Fruit fly (Drosophila melanogaster) whole organism, prepupa: ENCODE results near the gene Cyp12a4.

Experiments used
- Blimp-1 ChIP-seq: fragments of 200-800 bp; sonication (Bioruptor generic); optimal IDR thresholded peaks from 3 replicates; lab custom pipeline; 2017; ENCODE audit warnings: missing biosample characterization, missing genetic modification characterization, mild to moderate bottlenecking, moderate library complexity, missing genetic modification reagents
- CG10669 ChIP-seq: fragments of 200-800 bp; sonication (Bioruptor generic); optimal IDR thresholded peaks from 3 replicates; lab custom pipeline; 2018; ENCODE audit warnings: missing biosample characterization, mild to moderate bottlenecking, missing genetic modification characterization, moderate library complexity
- CG11762 ChIP-seq: fragments of 200-800 bp; sonication (Bioruptor generic); optimal IDR thresholded peaks from 3 replicates; lab custom pipeline; 2016; ENCODE audit warnings: missing biosample characterization, missing genetic modification characterization; ENCODE audit not compliant: insufficient read depth
- CG11902 ChIP-seq: fragments of 200-800 bp; sonication (Bioruptor generic); optimal IDR thresholded peaks from 3 replicates; lab custom pipeline; 2016; ENCODE audit warnings: missing biosample characterization, missing genetic modification characterization
- CG15336 ChIP-seq: fragments of 200-800 bp; sonication (Bioruptor generic); IDR thresholded peaks from 2 replicates; pipeline ENCODE4 v1.3.6; 2022; ENCODE audit warnings: missing biosample characterization, missing genetic modification characterization
- CG1621 ChIP-seq: fragments of 200-800 bp; sonication (Bioruptor generic); optimal IDR thresholded peaks from 3 replicates; lab custom pipeline; 2018; ENCODE audit warnings: missing biosample characterization, mild to moderate bottlenecking, missing genetic modification characterization
- CG16779 ChIP-seq: fragments of 200-800 bp; sonication (Bioruptor generic); optimal IDR thresholded peaks from 3 replicates; lab custom pipeline; 2017; ENCODE audit warnings: missing biosample characterization, mild to moderate bottlenecking, missing genetic modification characterization
- CG3032 ChIP-seq: fragments of 200-800 bp; optimal IDR thresholded peaks from 2 replicates; lab custom pipeline; 2019; ENCODE audit warnings: missing biosample characterization, mild to moderate bottlenecking, missing genetic modification characterization, moderate library complexity
- CG32006 ChIP-seq: fragments of 200-800 bp; sonication (Bioruptor generic); optimal IDR thresholded peaks from 3 replicates; lab custom pipeline; 2017; ENCODE audit warnings: missing biosample characterization, mild to moderate bottlenecking, missing genetic modification characterization
- CG34406 ChIP-seq: fragments of 200-800 bp; sonication (Bioruptor generic); optimal IDR thresholded peaks from 3 replicates; lab custom pipeline; 2016; ENCODE audit warnings: missing biosample characterization, missing genetic modification characterization
- CG3919 ChIP-seq: fragments of 200-800 bp; sonication (Bioruptor generic); optimal IDR thresholded peaks from 3 replicates; lab custom pipeline; 2016; ENCODE audit warnings: missing biosample characterization, missing genetic modification characterization
- CG6163 ChIP-seq: fragments of 200-800 bp; sonication (Bioruptor generic); IDR thresholded peaks from 3 replicates; pipeline ENCODE4 v1.3.6; 2022; ENCODE audit warnings: missing biosample characterization, missing genetic modification characterization
- CG6276 ChIP-seq: fragments of 200-800 bp; sonication (Bioruptor generic); optimal IDR thresholded peaks from 2 replicates; lab custom pipeline; 2017; ENCODE audit warnings: missing biosample characterization, mild to moderate bottlenecking, missing genetic modification characterization
- CG6808 ChIP-seq: fragments of 200-800 bp; sonication (Bioruptor generic); optimal IDR thresholded peaks from 3 replicates; lab custom pipeline; 2017; ENCODE audit warnings: missing biosample characterization, missing genetic modification characterization, mild to moderate bottlenecking, moderate library complexity, missing genetic modification reagents
- CG6854 ChIP-seq: fragments of 200-800 bp; sonication (Bioruptor generic); optimal IDR thresholded peaks from 2 replicates; lab custom pipeline; 2017; ENCODE audit warnings: missing biosample characterization, mild to moderate bottlenecking, missing genetic modification characterization
- CG7368 ChIP-seq: fragments of 200-800 bp; sonication (Bioruptor generic); optimal IDR thresholded peaks from 3 replicates; lab custom pipeline; 2016; ENCODE audit warnings: missing biosample characterization, missing genetic modification characterization
- CG8119 ChIP-seq: fragments of 200-800 bp; sonication (Bioruptor generic); IDR thresholded peaks from 3 replicates; pipeline ENCODE4 v1.3.6; 2022; ENCODE audit warnings: missing biosample characterization, missing genetic modification characterization
- CG8319 ChIP-seq: fragments of 200-800 bp; sonication (Bioruptor generic); optimal IDR thresholded peaks from 3 replicates; lab custom pipeline; 2016; ENCODE audit warnings: missing biosample characterization, missing genetic modification characterization
- CG8632 ChIP-seq: fragments of 200-800 bp; sonication (Bioruptor generic); optimal IDR thresholded peaks from 3 replicates; lab custom pipeline; 2016; ENCODE audit warnings: missing biosample characterization, missing genetic modification characterization
- CG9139 ChIP-seq: fragments of 200-800 bp; sonication (Bioruptor generic); optimal IDR thresholded peaks from 3 replicates; lab custom pipeline; 2017; ENCODE audit warnings: missing biosample characterization, mild to moderate bottlenecking, missing genetic modification characterization
- Eip75B ChIP-seq: fragments of 200-800 bp; sonication (Bioruptor generic); optimal IDR thresholded peaks from 3 replicates; lab custom pipeline; 2016; ENCODE audit warnings: missing biosample characterization, missing genetic modification characterization
- Eip78C ChIP-seq: fragments of 200-800 bp; sonication (Bioruptor generic); peaks from one replicate; lab custom pipeline; 2016; ENCODE audit warnings: missing biosample characterization, missing genetic modification characterization
- Eip93F ChIP-seq: fragments of 200-800 bp; sonication (Bioruptor generic); optimal IDR thresholded peaks from 2 replicates; lab custom pipeline; 2016; ENCODE audit warnings: missing biosample characterization, mild to moderate bottlenecking, missing genetic modification characterization
- Ets21C ChIP-seq: fragments of 200-800 bp; sonication (Bioruptor generic); optimal IDR thresholded peaks from 3 replicates; lab custom pipeline; 2016; ENCODE audit warnings: missing biosample characterization, missing genetic modification characterization
- Gug ChIP-seq: fragments of 200-800 bp; sonication (Bioruptor generic); IDR thresholded peaks from 2 replicates; pipeline ENCODE4 v1.3.6; 2022; ENCODE audit warnings: missing biosample characterization, missing genetic modification characterization
- Hr38 ChIP-seq: sonication (Bioruptor generic); optimal IDR thresholded peaks from 2 replicates; lab custom pipeline; 2016; ENCODE audit warnings: missing biosample characterization, missing genetic modification characterization
- Hr39 ChIP-seq: fragments of 200-800 bp; sonication (Bioruptor generic); optimal IDR thresholded peaks from 2 replicates; lab custom pipeline; 2016; ENCODE audit warnings: missing biosample characterization, missing genetic modification characterization
- Hr4 ChIP-seq: fragments of 200-800 bp; sonication (Bioruptor generic); optimal IDR thresholded peaks from 3 replicates; lab custom pipeline; 2016; ENCODE audit warnings: missing biosample characterization, missing genetic modification characterization
- Lpt ChIP-seq: fragments of 200-800 bp; sonication (Bioruptor generic); optimal IDR thresholded peaks from 3 replicates; lab custom pipeline; 2016; ENCODE audit warnings: missing biosample characterization, missing genetic modification characterization
- Met ChIP-seq: fragments of 200-800 bp; sonication (Bioruptor generic); optimal IDR thresholded peaks from 3 replicates; lab custom pipeline; 2016; ENCODE audit warnings: missing biosample characterization, missing genetic modification characterization
- Smox ChIP-seq: fragments of 200-800 bp; sonication (Bioruptor generic); optimal IDR thresholded peaks from 3 replicates; lab custom pipeline; 2016; ENCODE audit warnings: missing biosample characterization, missing genetic modification characterization
- Sox14 ChIP-seq: fragments of 200-800 bp; sonication (Bioruptor generic); optimal IDR thresholded peaks from 3 replicates; lab custom pipeline; 2016; ENCODE audit warnings: missing biosample characterization, missing genetic modification characterization
- Sox15 ChIP-seq: fragments of 200-800 bp; sonication (Bioruptor generic); optimal IDR thresholded peaks from 3 replicates; lab custom pipeline; 2016; ENCODE audit warnings: missing biosample characterization, missing genetic modification characterization
- acj6 ChIP-seq: fragments of 200-800 bp; sonication (Bioruptor generic); optimal IDR thresholded peaks from 3 replicates; lab custom pipeline; 2016; ENCODE audit warnings: missing biosample characterization, missing genetic modification characterization
- dac ChIP-seq: fragments of 200-800 bp; sonication (Bioruptor generic); optimal IDR thresholded peaks from 2 replicates; lab custom pipeline; 2017; ENCODE audit warnings: missing biosample characterization, mild to moderate bottlenecking, missing genetic modification characterization
- dsx ChIP-seq: fragments of 200-800 bp; optimal IDR thresholded peaks from 3 replicates; lab custom pipeline; 2019; ENCODE audit warnings: missing biosample characterization, mild to moderate bottlenecking, missing genetic modification characterization, moderate library complexity; ENCODE audit not compliant: poor library complexity, severe bottlenecking
- eg ChIP-seq: fragments of 200-800 bp; sonication (Bioruptor generic); IDR thresholded peaks from 3 replicates; pipeline ENCODE4 v1.3.6; 2022; ENCODE audit warnings: missing biosample characterization, missing genetic modification characterization
- esn ChIP-seq: fragments of 200-800 bp; sonication (Bioruptor generic); optimal IDR thresholded peaks from 2 replicates; lab custom pipeline; 2016; ENCODE audit warnings: missing biosample characterization, mild to moderate bottlenecking, missing genetic modification characterization, moderate library complexity
- fd59A ChIP-seq: fragments of 200-800 bp; sonication (Bioruptor generic); optimal IDR thresholded peaks from 2 replicates; lab custom pipeline; 2017; ENCODE audit warnings: missing biosample characterization, mild to moderate bottlenecking, missing genetic modification characterization, missing genetic modification reagents
- fkh ChIP-seq: fragments of 200-800 bp; sonication (Bioruptor generic); optimal IDR thresholded peaks from 3 replicates; lab custom pipeline; 2017; ENCODE audit warnings: missing biosample characterization, mild to moderate bottlenecking, missing genetic modification characterization, moderate library complexity
- lz ChIP-seq: fragments of 200-800 bp; sonication (Bioruptor generic); optimal IDR thresholded peaks from 3 replicates; lab custom pipeline; 2016; ENCODE audit warnings: missing biosample characterization, missing genetic modification characterization
- net ChIP-seq: fragments of 200-800 bp; sonication (Bioruptor generic); optimal IDR thresholded peaks from 3 replicates; lab custom pipeline; 2016; ENCODE audit warnings: missing biosample characterization, missing genetic modification characterization
- pdm3 ChIP-seq: fragments of 200-800 bp; sonication (Bioruptor generic); optimal IDR thresholded peaks from 3 replicates; lab custom pipeline; 2016; ENCODE audit warnings: missing biosample characterization, missing genetic modification characterization
- svp ChIP-seq: fragments of 200-800 bp; sonication (Bioruptor generic); peaks from one replicate; lab custom pipeline; 2016; ENCODE audit warnings: missing biosample characterization, missing genetic modification characterization
- vri ChIP-seq: fragments of 200-800 bp; sonication (Bioruptor generic); optimal IDR thresholded peaks from 3 replicates; lab custom pipeline; 2016; ENCODE audit warnings: missing biosample characterization, mild to moderate bottlenecking, missing genetic modification characterization

Gene Cyp12a4

dm6 chr3R:19162135-19162616, 27.2 kb downstream of the Cyp12a4 start, which contains the start of the genes CG42359 and Nsun5 (continued):
- TF ChIP-seq Ets21C (GFP tag; lab: Kevin White, UChicago) (peak; percentile 78), CG1621 (peak; percentile 62), fd59A (GFP tag; lab: Kevin White, UChicago) (peak; percentile 23), Met (GFP tag; lab: Kevin White, UChicago) (peak; percentile 80), CG6276 (GFP tag; lab: Kevin White, UChicago) (no peak), Eip75B (GFP tag; lab: Kevin White, UChicago) (peak; percentile 83), CG9139 (no peak), CG11762 (peak; percentile 71), Hr39 (peak; percentile 89), CG3919 (GFP tag; lab: Kevin White, UChicago) (peak; percentile 87), CG8319 (GFP tag; lab: Kevin White, UChicago) (peak; percentile 56), esn (peak; percentile 86), CG6163 (GFP tag; lab: Robert Waterston, UW) (peak; percentile 90; the same call in 2 of the 3 replicates), CG32006 (GFP tag; lab: Kevin White, UChicago) (peak; percentile 75), CG34406 (GFP tag; lab: Kevin White, UChicago) (peak; percentile 56), Smox (GFP tag; lab: Kevin White, UChicago) (peak; percentile 80)

DNA sequence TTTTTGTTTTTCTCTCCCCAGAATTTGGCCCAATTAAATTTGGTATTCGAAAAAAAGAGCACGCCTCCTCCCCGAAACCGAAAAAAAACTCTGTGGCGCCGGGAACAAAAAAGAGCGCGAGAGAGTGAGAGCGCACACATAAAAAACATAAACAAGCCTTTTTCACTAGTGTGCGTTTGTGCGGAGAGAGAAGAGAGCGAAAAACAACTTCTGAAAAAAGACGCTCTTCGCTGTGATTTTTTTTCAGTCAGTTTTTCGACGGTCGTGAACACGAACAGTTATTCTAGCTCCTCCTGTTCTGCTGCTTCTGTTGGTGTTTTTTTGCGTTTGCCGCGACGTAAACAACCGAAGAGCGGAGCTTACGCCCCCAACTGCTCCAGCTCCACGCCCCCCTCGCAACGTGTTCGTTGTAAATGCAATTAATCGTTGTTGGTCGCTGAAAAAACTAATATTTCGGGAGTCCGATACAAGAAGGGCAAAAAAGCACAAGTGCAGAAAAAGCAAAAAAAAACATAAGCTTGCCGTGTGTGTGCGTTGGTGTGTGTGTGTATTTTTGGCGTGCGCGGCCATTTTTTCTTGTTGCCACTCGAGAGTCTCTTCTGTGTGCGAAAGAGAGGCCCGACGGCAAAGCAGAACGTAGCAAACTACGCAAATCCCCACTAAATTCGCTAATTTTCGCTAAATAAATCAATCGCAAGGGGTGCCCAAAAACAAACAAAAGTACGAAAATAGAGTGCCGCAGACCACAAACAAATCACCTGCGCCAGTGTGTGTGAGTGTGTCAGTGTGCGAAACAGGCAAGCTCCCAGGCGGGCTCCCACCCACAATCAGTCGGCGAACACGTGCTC, 29.2 kb downstream of the Cyp12a4 start, which contains the start of gene sqz:
TSS of gene sqz (plus strand) at position 240 of the 848 bp plus-strand sequence.
- peak; percentile 72 for TF ChIP-seq CG10669
- peak; percentile 84 for TF ChIP-seq dsx
- peak; percentile 47 for TF ChIP-seq CG34406 (GFP tag; lab: Kevin White, UChicago)
- TF ChIP-seq CG6854 (GFP tag; lab: Kevin White, UChicago), result peak; percentile 87
- no peak for TF ChIP-seq CG11902 (GFP tag; lab: Kevin White, UChicago)
- TF ChIP-seq pdm3 (GFP tag; lab: Kevin White, UChicago), result peak; percentile 0
- TF ChIP-seq Smox (GFP tag; lab: Kevin White, UChicago), result no peak
- peak; percentile 52 for TF ChIP-seq fd59A (GFP tag; lab: Kevin White, UChicago)
- TF ChIP-seq esn, result peak; percentile 50
- TF ChIP-seq CG3919 (GFP tag; lab: Kevin White, UChicago), result peak; percentile 63
- TF ChIP-seq Gug (GFP tag; lab: Robert Waterston, UW), result peak; percentile 44; the same call in 1 of the 2 replicates
- peak; percentile 73; the same call in 1 of the 2 replicates for TF ChIP-seq CG15336 (GFP tag; lab: Robert Waterston, UW)
- TF ChIP-seq CG7368 (GFP tag; lab: Kevin White, UChicago), result peak; percentile 38
- peak; percentile 72 for TF ChIP-seq CG3032
- TF ChIP-seq dac, result peak; percentile 44
- TF ChIP-seq CG8119 (GFP tag; lab: Robert Waterston, UW), result peak; percentile 80
- peak; percentile 81 for TF ChIP-seq Eip78C (GFP tag; lab: Kevin White, UChicago)
- TF ChIP-seq eg, result peak; percentile 83
- TF ChIP-seq CG6808 (GFP tag; lab: Kevin White, UChicago), result peak; percentile 88
- TF ChIP-seq CG9139, result peak; percentile 89
- peak; percentile 9 for TF ChIP-seq Hr4 (GFP tag; lab: Kevin White, UChicago)
- no peak for TF ChIP-seq acj6 (GFP tag; lab: Kevin White, UChicago)
- no peak for TF ChIP-seq CG8319 (GFP tag; lab: Kevin White, UChicago)
- peak; percentile 51 for TF ChIP-seq Met (GFP tag; lab: Kevin White, UChicago)
- TF ChIP-seq Hr39, result no peak
- TF ChIP-seq vri (GFP tag; lab: Kevin White, UChicago), result peak; percentile 71
- TF ChIP-seq lz (GFP tag; lab: Kevin White, UChicago), result peak; percentile 23
- no peak for TF ChIP-seq Sox15
- TF ChIP-seq svp (GFP tag; lab: Kevin White, UChicago), result peak; percentile 54
- TF ChIP-seq Sox14 (GFP tag; lab: Kevin White, UChicago), result peak; percentile 31
- TF ChIP-seq Ets21C (GFP tag; lab: Kevin White, UChicago), result no peak
- TF ChIP-seq Eip75B (GFP tag; lab: Kevin White, UChicago), result peak; percentile 72
- TF ChIP-seq net (GFP tag; lab: Kevin White, UChicago), result peak; percentile 77
- peak; percentile 82 for TF ChIP-seq CG16779 (tag; lab: Kevin White, UChicago)
- TF ChIP-seq fkh (GFP tag; lab: Kevin White, UChicago), result peak; percentile 51
- peak; percentile 53 for TF ChIP-seq Eip93F (GFP tag; lab: Kevin White, UChicago)
- TF ChIP-seq CG11762, result peak; percentile 38
- peak; percentile 66 for TF ChIP-seq CG8632 (GFP tag; lab: Kevin White, UChicago)
- no peak for TF ChIP-seq Hr38 (GFP tag; lab: Kevin White, UChicago)
- TF ChIP-seq Blimp-1, result peak; percentile 64
- peak; percentile 85 for TF ChIP-seq CG6163 (GFP tag; lab: Robert Waterston, UW)
- TF ChIP-seq Lpt (GFP tag; lab: Kevin White, UChicago), result peak; percentile 61
- peak; percentile 74 for TF ChIP-seq CG1621
